Worm (Caenorhabditis elegans) whole organism, late embryonic: ENCODE data around the gene T21H3.1.

ENCODE experiments used
- C38D4.7 ChIP-seq: fragments of 200-800 bp; sonication (Bioruptor generic); optimal IDR thresholded peaks from 2 replicates; lab custom pipeline; 2018; ENCODE audit warnings: mild to moderate bottlenecking, missing genetic modification characterization, moderate library complexity, missing compliant biosample characterization
- F13H6.1 ChIP-seq: sonication (generic microtip); optimal IDR thresholded peaks from 2 replicates; lab custom pipeline; 2016; ENCODE audit warnings: missing genetic modification characterization, missing compliant biosample characterization
- K02D7.2 ChIP-seq: sonication (generic microtip); optimal IDR thresholded peaks from 2 replicates; lab custom pipeline; 2017; ENCODE audit warnings: mild to moderate bottlenecking, missing genetic modification characterization, missing compliant biosample characterization
- T23F11.4 ChIP-seq: fragments of 200-800 bp; sonication (Bioruptor generic); optimal IDR thresholded peaks from 2 replicates; lab custom pipeline; 2018; ENCODE audit warnings: mild to moderate bottlenecking, missing genetic modification characterization, missing compliant biosample characterization
- ahr-1 ChIP-seq: sonication (generic microtip); optimal IDR thresholded peaks from 2 replicates; lab custom pipeline; 2016; ENCODE audit warnings: missing genetic modification characterization, missing compliant biosample characterization
- ama-1 ChIP-seq: fragments of 150-350 bp; optimal IDR thresholded peaks from 2 replicates; lab custom pipeline; 2014
- ceh-19 ChIP-seq: fragments of 200-800 bp; sonication (Bioruptor generic); optimal IDR thresholded peaks from 2 replicates; lab custom pipeline; 2018; ENCODE audit warnings: mild to moderate bottlenecking, missing genetic modification characterization, missing compliant biosample characterization
- ceh-2 ChIP-seq: sonication (generic microtip); optimal IDR thresholded peaks from 2 replicates; lab custom pipeline; 2016; ENCODE audit warnings: missing genotype, missing genetic modification characterization, missing compliant biosample characterization
- ceh-22 ChIP-seq: sonication (generic microtip); optimal IDR thresholded peaks from 2 replicates; lab custom pipeline; 2017; ENCODE audit warnings: missing biosample characterization, missing genetic modification characterization
- ceh-24 ChIP-seq: sonication (generic microtip); optimal IDR thresholded peaks from 2 replicates; lab custom pipeline; 2016; ENCODE audit warnings: mild to moderate bottlenecking, missing genetic modification characterization, missing compliant biosample characterization
- ceh-30 ChIP-seq: fragments of 150-350 bp; optimal IDR thresholded peaks from 2 replicates; lab custom pipeline; 2014; ENCODE audit warnings: missing biosample characterization, missing genetic modification characterization
- ceh-31 ChIP-seq: sonication (generic microtip); optimal IDR thresholded peaks from 2 replicates; lab custom pipeline; 2016; ENCODE audit warnings: missing genetic modification characterization, missing compliant biosample characterization
- ceh-34 ChIP-seq: sonication (generic microtip); optimal IDR thresholded peaks from 2 replicates; lab custom pipeline; 2016; ENCODE audit warnings: mild to moderate bottlenecking, missing genetic modification characterization, missing compliant biosample characterization
- ceh-48 ChIP-seq: sonication (generic microtip); optimal IDR thresholded peaks from 2 replicates; lab custom pipeline; 2016; ENCODE audit warnings: missing genetic modification characterization, inconsistent platforms, missing compliant biosample characterization
- ceh-9 ChIP-seq: sonication (generic microtip); optimal IDR thresholded peaks from 2 replicates; lab custom pipeline; 2016; ENCODE audit warnings: mild to moderate bottlenecking, missing genetic modification characterization, inconsistent platforms, missing compliant biosample characterization
- che-1 ChIP-seq: sonication (generic microtip); optimal IDR thresholded peaks from 2 replicates; lab custom pipeline; 2016; ENCODE audit warnings: mild to moderate bottlenecking, missing genetic modification characterization, missing compliant biosample characterization
- dmd-4 ChIP-seq: sonication (generic microtip); optimal IDR thresholded peaks from 2 replicates; lab custom pipeline; 2016; ENCODE audit warnings: borderline replicate concordance, missing genetic modification characterization, missing compliant biosample characterization
- dve-1 ChIP-seq: sonication (generic microtip); optimal IDR thresholded peaks from 2 replicates; lab custom pipeline; 2017; ENCODE audit warnings: antibody characterized with exemption, mild to moderate bottlenecking, missing genetic modification characterization, missing compliant biosample characterization
- eyg-1 ChIP-seq: sonication (generic microtip); optimal IDR thresholded peaks from 2 replicates; lab custom pipeline; 2016; ENCODE audit warnings: missing genotype, missing genetic modification characterization, missing compliant biosample characterization
- fkh-10 ChIP-seq: fragments of 150-350 bp; optimal IDR thresholded peaks from 2 replicates; lab custom pipeline; 2014; ENCODE audit warnings: missing biosample characterization, missing genetic modification reagents, missing genetic modification characterization
- fkh-6 ChIP-seq: sonication (generic microtip); optimal IDR thresholded peaks from 2 replicates; lab custom pipeline; 2016; ENCODE audit warnings: missing genetic modification characterization, missing compliant biosample characterization
- gmeb-2 ChIP-seq: sonication (generic microtip); optimal IDR thresholded peaks from 2 replicates; lab custom pipeline; 2016; ENCODE audit warnings: missing genetic modification characterization, inconsistent platforms, missing compliant biosample characterization
- hlh-15 ChIP-seq: sonication (generic microtip); optimal IDR thresholded peaks from 2 replicates; lab custom pipeline; 2016; ENCODE audit warnings: missing genetic modification characterization, missing compliant biosample characterization
- hlh-6 ChIP-seq: sonication (generic microtip); optimal IDR thresholded peaks from 2 replicates; lab custom pipeline; 2016; ENCODE audit warnings: missing genotype, missing genetic modification characterization, missing compliant biosample characterization
- hlh-8 ChIP-seq: sonication (generic microtip); optimal IDR thresholded peaks from 2 replicates; lab custom pipeline; 2016; ENCODE audit warnings: missing genotype, missing genetic modification characterization, missing compliant biosample characterization
- lim-6 ChIP-seq: sonication (generic microtip); optimal IDR thresholded peaks from 2 replicates; lab custom pipeline; 2016; ENCODE audit warnings: missing genetic modification characterization, missing compliant biosample characterization
- lin-11 ChIP-seq: fragments of 200-800 bp; sonication (Bioruptor generic); optimal IDR thresholded peaks from 2 replicates; lab custom pipeline; 2018; ENCODE audit warnings: mild to moderate bottlenecking, missing genetic modification characterization, missing compliant biosample characterization
- mec-3 ChIP-seq: sonication (generic microtip); optimal IDR thresholded peaks from 2 replicates; lab custom pipeline; 2016; ENCODE audit warnings: borderline replicate concordance, missing genetic modification characterization, missing compliant biosample characterization
- nfya-1 ChIP-seq: sonication (generic microtip); optimal IDR thresholded peaks from 2 replicates; lab custom pipeline; 2017; ENCODE audit warnings: missing genetic modification characterization, mild to moderate bottlenecking, missing compliant biosample characterization, antibody characterized with exemption, moderate library complexity
- nhr-232 ChIP-seq: sonication (generic microtip); optimal IDR thresholded peaks from 2 replicates; lab custom pipeline; 2016; ENCODE audit warnings: missing genetic modification characterization, missing compliant biosample characterization
- npax-4 ChIP-seq: sonication (generic microtip); optimal IDR thresholded peaks from 2 replicates; lab custom pipeline; 2016; ENCODE audit warnings: missing genetic modification characterization, missing compliant biosample characterization
- odd-2 ChIP-seq: sonication (generic microtip); optimal IDR thresholded peaks from 2 replicates; lab custom pipeline; 2017; ENCODE audit warnings: antibody characterized with exemption, mild to moderate bottlenecking, missing genetic modification characterization, missing compliant biosample characterization
- pag-3 ChIP-seq: sonication (generic microtip); optimal IDR thresholded peaks from 2 replicates; lab custom pipeline; 2016; ENCODE audit warnings: missing compliant biosample characterization, missing genetic modification characterization, borderline replicate concordance
- pat-9 ChIP-seq: fragments of 200-800 bp; sonication (Bioruptor generic); optimal IDR thresholded peaks from 2 replicates; lab custom pipeline; 2018; ENCODE audit warnings: mild to moderate bottlenecking, missing genetic modification characterization, moderate library complexity, missing compliant biosample characterization
- pax-1 ChIP-seq: fragments of 150-350 bp; optimal IDR thresholded peaks from 2 replicates; lab custom pipeline; 2014; ENCODE audit warnings: missing biosample characterization, missing genetic modification characterization
- pha-4 ChIP-seq: fragments of 150-350 bp; optimal IDR thresholded peaks from 2 replicates; lab custom pipeline; 2018; ENCODE audit warnings: missing biosample characterization, missing genetic modification reagents, missing genetic modification characterization
- pros-1 ChIP-seq: fragments of 150-350 bp; optimal IDR thresholded peaks from 2 replicates; lab custom pipeline; 2014; ENCODE audit warnings: missing biosample characterization, missing genetic modification reagents, missing genetic modification characterization
- rnt-1 ChIP-seq: sonication (generic microtip); optimal IDR thresholded peaks from 2 replicates; lab custom pipeline; 2016; ENCODE audit warnings: missing genetic modification characterization, missing compliant biosample characterization
- sdc-2 ChIP-seq: sonication (generic microtip); optimal IDR thresholded peaks from 2 replicates; lab custom pipeline; 2016; ENCODE audit warnings: missing genotype, missing genetic modification characterization, missing compliant biosample characterization
- sox-4 ChIP-seq: sonication (generic microtip); optimal IDR thresholded peaks from 2 replicates; lab custom pipeline; 2017; ENCODE audit warnings: mild to moderate bottlenecking, missing genetic modification characterization, inconsistent platforms, missing compliant biosample characterization
- tbx-2 ChIP-seq: sonication (generic microtip); optimal IDR thresholded peaks from 2 replicates; lab custom pipeline; 2016; ENCODE audit warnings: missing genetic modification characterization, missing compliant biosample characterization
- tbx-7 ChIP-seq: sonication (generic microtip); optimal IDR thresholded peaks from 2 replicates; lab custom pipeline; 2016; ENCODE audit warnings: missing genotype, missing genetic modification characterization, missing compliant biosample characterization
- ttx-3 ChIP-seq: sonication (generic microtip); optimal IDR thresholded peaks from 2 replicates; lab custom pipeline; 2016; ENCODE audit warnings: missing genetic modification reagents, missing genetic modification characterization, missing compliant biosample characterization
- unc-3 ChIP-seq, 2 experiments: fragments of 200-800 bp in 1 of 2; sonication (Bioruptor generic) in 1 of 2; sonication (generic microtip) in 1 of 2; conservative IDR thresholded peaks in 1 of 2; optimal IDR thresholded peaks in 1 of 2; 2 replicates each; pipeline versions ENCODE4 v1.3.6 to Lab custom; 2016 to 2022; ENCODE audit warnings: missing compliant biosample characterization in 2 of 2, missing genetic modification characterization in 2 of 2, missing genetic modification reagents in 1 of 2
- unc-42 ChIP-seq: sonication (generic microtip); optimal IDR thresholded peaks from 2 replicates; lab custom pipeline; 2016; ENCODE audit warnings: missing genotype, missing genetic modification characterization, missing compliant biosample characterization
- unc-86 ChIP-seq: sonication (generic microtip); optimal IDR thresholded peaks from 2 replicates; lab custom pipeline; 2016; ENCODE audit warnings: missing genetic modification characterization, missing compliant biosample characterization
- zip-5 ChIP-seq: sonication (generic microtip); optimal IDR thresholded peaks from 2 replicates; lab custom pipeline; 2016; ENCODE audit warnings: missing genetic modification characterization, missing compliant biosample characterization
- ztf-16 ChIP-seq: sonication (generic microtip); optimal IDR thresholded peaks from 2 replicates; lab custom pipeline; 2017; ENCODE audit warnings: missing genetic modification characterization, missing compliant biosample characterization

Gene T21H3.1

DNA sequence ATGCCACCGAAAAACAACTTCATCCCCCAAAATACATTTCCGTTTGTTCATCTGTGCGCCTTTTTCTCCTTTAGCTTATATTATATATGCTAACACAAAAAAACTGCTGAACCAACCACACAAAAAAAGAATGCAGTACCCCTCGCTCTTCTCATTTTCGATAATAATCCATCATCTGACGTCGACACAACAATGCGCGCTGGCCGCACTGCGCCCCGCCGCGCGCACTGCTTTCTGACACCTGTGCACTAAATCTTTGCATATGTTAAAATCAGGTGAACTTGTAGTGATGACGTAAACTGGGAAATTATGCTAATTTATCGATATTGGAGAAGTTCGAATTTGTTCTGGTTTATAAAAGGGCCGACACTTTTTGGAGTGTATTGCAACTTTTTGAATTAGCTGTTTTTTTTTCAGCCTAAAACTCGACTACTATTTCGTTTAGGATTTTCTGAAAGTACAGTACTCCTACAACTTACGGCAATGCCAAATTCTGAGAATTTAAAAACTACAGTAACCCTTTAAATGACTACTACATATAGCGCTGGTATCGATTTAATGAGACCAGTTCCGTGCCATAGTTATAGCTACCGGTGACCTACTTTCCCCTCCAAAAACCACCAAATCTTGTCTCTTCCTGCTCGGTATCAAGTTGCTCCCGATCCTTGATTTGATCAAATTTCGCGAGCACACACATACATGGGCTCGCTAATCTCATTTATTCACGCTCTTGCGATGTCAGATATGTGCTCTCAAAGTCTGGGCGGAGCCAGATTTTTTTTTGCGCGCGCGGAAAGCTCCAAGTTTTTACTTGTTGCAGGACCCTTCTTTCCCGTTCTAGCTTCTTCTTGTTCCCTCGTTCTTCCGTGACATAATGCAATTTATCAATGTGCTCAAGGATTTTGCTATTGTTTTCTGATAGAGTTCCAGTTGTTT lies 26.5 kb upstream of the T21H3.1 start:
- TF ChIP-seq unc-42 (tag; lab: Kevin White, UChicago) = peak; percentile 98
- TF ChIP-seq fkh-10 (GFP tag; lab: Kevin White, UChicago) = peak; percentile 45
- no peak for TF ChIP-seq unc-3 (GFP tag; conservative IDR thresholded peaks at IDR 0.05; lab: Robert Waterston, UW)
- no peak for TF ChIP-seq unc-3 (tag; optimal IDR thresholded peaks at IDR 0.05; lab: Kevin White, UChicago)
- TF ChIP-seq pat-9 (tag; lab: Kevin White, UChicago) = no peak
- TF ChIP-seq lin-11 (tag; lab: Kevin White, UChicago) = no peak
- TF ChIP-seq pha-4 (tag; lab: Kevin White, UChicago) = no peak
- no peak for TF ChIP-seq tbx-2 (tag; lab: Kevin White, UChicago)
- TF ChIP-seq C38D4.7 (GFP tag; lab: Kevin White, UChicago) = no peak
- TF ChIP-seq gmeb-2 (tag; lab: Kevin White, UChicago) = no peak
- TF ChIP-seq ceh-24 = no peak

DNA sequence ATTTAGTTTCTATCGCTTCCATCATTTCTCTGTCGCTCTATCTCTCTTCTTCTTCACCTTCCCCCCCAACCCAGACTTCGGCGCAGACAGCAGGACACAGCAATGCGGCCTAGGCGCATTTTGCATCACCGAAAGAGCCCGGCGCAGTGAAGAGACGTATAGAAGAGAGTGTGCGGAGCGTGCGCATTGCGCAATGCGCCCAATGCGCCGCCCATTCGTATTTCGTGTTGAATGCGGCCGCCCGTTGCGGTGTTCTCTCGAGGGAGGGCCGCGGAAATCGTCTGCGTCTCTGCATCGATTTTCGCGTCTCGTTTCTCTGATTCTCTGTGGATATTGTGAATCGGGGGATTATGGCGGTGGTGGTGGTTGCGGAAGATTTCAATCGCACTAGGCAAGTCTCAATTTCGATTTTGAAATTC lies 25.2 kb upstream of the T21H3.1 start:
- TF ChIP-seq hlh-8 (peak; percentile 54), hlh-6 (tag; lab: Kevin White, UChicago) (peak; percentile 59), ceh-30 (tag; lab: Kevin White, UChicago) (peak; percentile 85), T23F11.4 (GFP tag; lab: Kevin White, UChicago) (peak; percentile 88), unc-86 (tag; lab: Kevin White, UChicago) (peak; percentile 96), pat-9 (tag; lab: Kevin White, UChicago) (peak; percentile 57), pax-1 (tag; lab: Kevin White, UChicago) (peak; percentile 1), F13H6.1 (peak; percentile 93), lim-6 (tag; lab: Kevin White, UChicago) (peak; percentile 82), ceh-24 (no peak), ceh-22 (tag; lab: Kevin White, UChicago) (peak; percentile 15), fkh-6 (tag; lab: Kevin White, UChicago) (peak; percentile 22), pha-4 (tag; lab: Kevin White, UChicago) (no peak), dmd-4 (tag; lab: Kevin White, UChicago) (peak; percentile 61), ceh-9 (tag; lab: Kevin White, UChicago) (no peak), pag-3 (tag; lab: Kevin White, UChicago) (peak; percentile 76), ahr-1 (tag; lab: Kevin White, UChicago) (no peak), npax-4 (no peak), ztf-16 (peak; percentile 8), tbx-2 (tag; lab: Kevin White, UChicago) (peak; percentile 99), mec-3 (tag; lab: Kevin White, UChicago) (no peak), hlh-15 (tag; lab: Kevin White, UChicago) (no peak), zip-5 (tag; lab: Kevin White, UChicago) (peak; percentile 17), ceh-48 (tag; lab: Kevin White, UChicago) (peak; percentile 92), ceh-31 (tag; lab: Kevin White, UChicago) (peak; percentile 98), ama-1 (lab: Kevin White, UChicago) (no peak), ceh-34 (tag; lab: Kevin White, UChicago) (peak; percentile 99), sdc-2 (peak; percentile 78), sox-4 (tag; lab: Kevin White, UChicago) (no peak), eyg-1 (tag; lab: Kevin White, UChicago) (peak; percentile 86), nfya-1 (tag; lab: Kevin White, UChicago) (peak; percentile 97), lin-11 (tag; lab: Kevin White, UChicago) (peak; percentile 4), ttx-3 (tag; lab: Kevin White, UChicago) (peak; percentile 50), gmeb-2 (tag; lab: Kevin White, UChicago) (no peak), ceh-2 (peak; percentile 79), K02D7.2 (tag; lab: Kevin White, UChicago) (no peak), ceh-19 (GFP tag; lab: Kevin White, UChicago) (peak; percentile 68), nhr-232 (tag; lab: Kevin White, UChicago) (peak; percentile 21), che-1 (tag; lab: Kevin White, UChicago) (peak; percentile 63), odd-2 (tag; lab: Kevin White, UChicago) (no peak), tbx-7 (tag; lab: Kevin White, UChicago) (peak; percentile 40), pros-1 (tag; lab: Kevin White, UChicago) (peak; percentile 94), dve-1 (tag; lab: Kevin White, UChicago) (peak; percentile 92), rnt-1 (peak; percentile 99)
